Worm (Caenorhabditis elegans) whole organism, early embryonic: ENCODE data around the gene Y32G9A.3.

Source experiments
- ama-1 ChIP-seq: fragments of 150-350 bp; optimal IDR thresholded peaks from 2 replicates; lab custom pipeline; 2014
- ets-7 ChIP-seq: sonication (generic microtip); optimal IDR thresholded peaks from 2 replicates; lab custom pipeline; 2016; ENCODE audit warnings: missing genotype, missing genetic modification characterization, missing compliant biosample characterization
- flt-1 ChIP-seq: fragments of 200-800 bp; sonication (Bioruptor generic); IDR thresholded peaks from 2 replicates; pipeline ENCODE4 v1.3.6; 2022; ENCODE audit warnings: missing genetic modification characterization, missing compliant biosample characterization
- tbx-37 ChIP-seq: fragments of 200-800 bp; sonication (Bioruptor generic); conservative IDR thresholded peaks from 2 replicates; pipeline ENCODE4 v1.3.6; 2022; ENCODE audit warnings: missing genetic modification reagents, missing genetic modification characterization, missing compliant biosample characterization

DNA sequence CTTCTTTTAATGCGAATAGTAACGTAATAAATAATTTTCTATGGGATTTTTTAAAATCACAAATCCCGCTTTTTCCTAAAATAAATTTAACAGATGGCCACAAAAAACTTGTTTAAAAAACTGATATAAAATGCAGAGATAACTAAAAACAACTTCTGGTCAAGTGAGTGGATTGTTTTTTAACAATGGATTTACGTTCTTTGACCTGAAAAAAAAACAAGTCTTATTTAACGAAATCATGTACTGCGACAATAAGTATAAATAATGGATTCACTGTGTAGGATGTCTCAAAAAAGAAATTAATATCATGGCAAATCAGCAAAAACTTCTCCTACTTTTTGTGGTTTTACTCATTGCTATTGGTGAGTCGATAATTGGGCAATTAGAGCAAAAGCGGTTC lies 45.9 kb downstream of the Y32G9A.3 start, which contains the start of gene fipr-25:
- TF ChIP-seq flt-1 (GFP tag; lab: Robert Waterston, UW) (no peak), ets-7 (tag; lab: Kevin White, UChicago) (no peak), tbx-37 (GFP tag; lab: Robert Waterston, UW) (no peak), ama-1 (lab: Kevin White, UChicago) (no peak)
